Worm (Caenorhabditis elegans): ENCODE measurements around the gene acp-4.

Gene acp-4

ce11 chrII:8450750-8451149 lies 15.8 kb upstream of the acp-4 start:
- no peak for TF ChIP-seq unc-130 (tag; optimal IDR thresholded peaks at IDR 0.05)
- no peak for TF ChIP-seq xbp-1 (tag; optimal IDR thresholded peaks at IDR 0.05)
- peak; percentile 74 for TF ChIP-seq blmp-1 (tag; optimal IDR thresholded peaks at IDR 0.05)
- TF ChIP-seq sup-37 (GFP tag; optimal IDR thresholded peaks at IDR 0.05): no peak
- TF ChIP-seq nhr-19 (GFP tag; conservative IDR thresholded peaks at IDR 0.05): peak; percentile 40; the same call in 1 of the 2 replicates
- peak in 2 of 6 experiments; percentile 15 to 70 for TF ChIP-seq elt-3 (tag; optimal IDR thresholded peaks at IDR 0.05)
- TF ChIP-seq ceh-63 (GFP tag; optimal IDR thresholded peaks at IDR 0.05): no peak
- peak; percentile 73 for TF ChIP-seq nhr-85 (tag)
- TF ChIP-seq nhr-76 (tag; optimal IDR thresholded peaks at IDR 0.05): no peak
- TF ChIP-seq sptf-1 (tag; optimal IDR thresholded peaks at IDR 0.05): no peak
- peak; percentile 8 for TF ChIP-seq snu-23 (GFP tag; optimal IDR thresholded peaks at IDR 0.05)
- TF ChIP-seq nhr-77 (tag; optimal IDR thresholded peaks at IDR 0.05): no peak
- TF ChIP-seq lin-14 (GFP tag; optimal IDR thresholded peaks at IDR 0.05): peak; percentile 61
- no peak for TF ChIP-seq grh-1 (GFP tag; IDR thresholded peaks at IDR 0.05)
- TF ChIP-seq fkh-8 (tag; optimal IDR thresholded peaks at IDR 0.05): no peak
- TF ChIP-seq nhr-20 (tag; optimal IDR thresholded peaks at IDR 0.05): peak; percentile 48
- TF ChIP-seq nhr-90 (tag; optimal IDR thresholded peaks at IDR 0.05; ENCODE audit: poor library complexity): no peak
- peak; percentile 33 for TF ChIP-seq nhr-71 (tag; optimal IDR thresholded peaks at IDR 0.05)
- TF ChIP-seq isw-1 (GFP tag; IDR thresholded peaks at IDR 0.05): no peak
- no peak for TF ChIP-seq Y116A8C.19 (tag; optimal IDR thresholded peaks at IDR 0.05; ENCODE audit: borderline replicate concordance)
- TF ChIP-seq zag-1 (tag; optimal IDR thresholded peaks at IDR 0.05): no peak
- TF ChIP-seq pqm-1 (tag; optimal IDR thresholded peaks at IDR 0.05): no peak
- peak in 1 of 2 experiments; percentile 31 for TF ChIP-seq mdl-1 (tag; optimal IDR thresholded peaks at IDR 0.05)
- TF ChIP-seq C16A3.4 (tag; optimal IDR thresholded peaks at IDR 0.05): no peak

- TF ChIP-seq nhr-20 (tag; optimal IDR thresholded peaks at IDR 0.05) (peak; percentile 43), ztf-11 (tag; optimal IDR thresholded peaks at IDR 0.05) (no peak), lin-35 (GFP tag; optimal IDR thresholded peaks at IDR 0.05) (peak in 1 of 2 experiments; percentile 26), elt-2 (tag; optimal IDR thresholded peaks at IDR 0.05) (peak; percentile 11), xbp-1 (tag; optimal IDR thresholded peaks at IDR 0.05) (no peak), unc-98 (GFP tag; IDR thresholded peaks at IDR 0.05) (no peak), sptf-1 (tag; optimal IDR thresholded peaks at IDR 0.05) (no peak), unc-62 (GFP tag; optimal IDR thresholded peaks at IDR 0.05) (no peak)
These were observed 14.8 kb upstream of the acp-4 start, which contains the start of gene F22B5.4 for ce11 chrII:8449660-8450118. Gene F22B5.4, plus strand, starts transcription at chrII:8449710.

DNA sequence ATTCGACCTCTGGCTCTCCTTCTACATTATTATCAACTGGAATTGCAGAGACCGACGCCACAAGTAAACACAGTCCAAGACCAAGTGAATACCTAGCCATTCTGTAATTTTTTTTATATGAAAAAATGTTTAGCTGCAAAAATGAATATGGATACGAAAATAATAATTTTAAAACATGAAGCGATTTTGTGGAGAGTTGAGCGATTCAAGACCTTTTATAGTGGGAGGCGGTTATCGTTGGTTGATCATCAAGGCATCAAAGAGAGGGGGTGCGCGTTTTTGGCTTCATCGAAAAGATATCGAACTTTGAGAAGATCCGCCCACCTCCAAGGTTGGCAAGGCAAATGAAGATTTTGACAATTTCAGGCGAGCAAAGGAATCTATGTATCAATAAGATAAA lies 11.8 kb upstream of the acp-4 start, which contains the start of gene cut-3:
Gene cut-3, minus strand, starts transcription at position 101 of the 400 bp plus-strand sequence.
- TF ChIP-seq sptf-1 (tag; optimal IDR thresholded peaks at IDR 0.05): no peak
- no peak for TF ChIP-seq nhr-76 (tag; optimal IDR thresholded peaks at IDR 0.05)
- TF ChIP-seq unc-62 (GFP tag; optimal IDR thresholded peaks at IDR 0.05): no peak
- no peak for TF ChIP-seq fkh-10 (GFP tag; optimal IDR thresholded peaks at IDR 0.05)
- no peak for TF ChIP-seq hlh-4 (tag; optimal IDR thresholded peaks at IDR 0.05)
- no peak for TF ChIP-seq lin-35 (GFP tag; optimal IDR thresholded peaks at IDR 0.05)
- TF ChIP-seq hpl-2 (GFP tag; optimal IDR thresholded peaks at IDR 0.05): no peak
- TF ChIP-seq rnt-1 (tag; optimal IDR thresholded peaks at IDR 0.05): no peak
- TF ChIP-seq egl-13 (tag; optimal IDR thresholded peaks at IDR 0.05): no peak
- TF ChIP-seq swsn-7 (tag; optimal IDR thresholded peaks at IDR 0.05): no peak

DNA sequence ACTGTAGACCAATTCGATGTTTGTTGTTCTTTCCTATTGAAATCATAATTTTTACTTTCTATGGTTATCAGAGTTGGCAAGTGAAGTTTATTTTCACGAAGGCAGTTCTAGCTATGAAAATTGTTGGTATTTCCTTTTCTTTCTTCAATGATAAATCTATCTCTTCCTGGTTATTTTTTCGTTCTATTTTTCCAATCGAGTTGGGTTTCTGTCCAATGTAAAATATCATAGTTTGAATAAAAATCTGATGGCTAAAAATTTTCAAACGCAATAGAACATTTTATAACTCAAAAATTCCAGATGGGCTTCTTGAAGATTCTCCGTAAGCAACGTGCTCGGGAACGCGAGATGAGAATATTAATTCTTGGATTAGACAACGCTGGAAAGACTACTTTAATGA lies 9.1 kb upstream of the acp-4 start, which contains the start of gene evl-20:
Gene evl-20, plus strand, starts transcription at position 301 of the 400 bp plus-strand sequence.
- no peak for TF ChIP-seq alr-1 (tag; optimal IDR thresholded peaks at IDR 0.05; ENCODE audit: borderline replicate concordance)
- TF ChIP-seq aha-1 (tag; optimal IDR thresholded peaks at IDR 0.05): no peak
- TF ChIP-seq unc-62 (GFP tag; optimal IDR thresholded peaks at IDR 0.05): no peak
- TF ChIP-seq lir-3 (tag; optimal IDR thresholded peaks at IDR 0.05; ENCODE audit: poor library complexity): no peak
- no peak for TF ChIP-seq nhr-20 (tag; optimal IDR thresholded peaks at IDR 0.05)
- no peak for TF ChIP-seq fkh-10 (GFP tag; optimal IDR thresholded peaks at IDR 0.05)
- no peak for TF ChIP-seq pax-3 (tag; optimal IDR thresholded peaks at IDR 0.05)
- no peak for TF ChIP-seq hlh-4 (tag; optimal IDR thresholded peaks at IDR 0.05)
- no peak for TF ChIP-seq hlh-17 (GFP tag; optimal IDR thresholded peaks at IDR 0.05; ENCODE audit: borderline replicate concordance)
- TF ChIP-seq egl-27 (tag; optimal IDR thresholded peaks at IDR 0.05): no peak
- TF ChIP-seq hpl-2 (GFP tag; optimal IDR thresholded peaks at IDR 0.05): no peak
- no peak for TF ChIP-seq nhr-28 (tag; optimal IDR thresholded peaks at IDR 0.05)
- no peak for TF ChIP-seq tbx-2 (tag; optimal IDR thresholded peaks at IDR 0.05)
- no peak for TF ChIP-seq ceh-88 (GFP tag; IDR thresholded peaks at IDR 0.05)
- no peak for TF ChIP-seq blmp-1 (tag; optimal IDR thresholded peaks at IDR 0.05)
- TF ChIP-seq lin-14 (GFP tag; optimal IDR thresholded peaks at IDR 0.05): no peak
- no peak for TF ChIP-seq irx-1 (tag; optimal IDR thresholded peaks at IDR 0.05)
- TF ChIP-seq pqm-1 (tag; optimal IDR thresholded peaks at IDR 0.05): no peak
- TF ChIP-seq mdl-1 (tag; optimal IDR thresholded peaks at IDR 0.05): no peak
- TF ChIP-seq C04F5.9 (tag; optimal IDR thresholded peaks at IDR 0.05): no peak

Measured in whole organism, L1 larva.